Fruit fly (Drosophila melanogaster): ENCODE measurements around the gene Tob.

DNA sequence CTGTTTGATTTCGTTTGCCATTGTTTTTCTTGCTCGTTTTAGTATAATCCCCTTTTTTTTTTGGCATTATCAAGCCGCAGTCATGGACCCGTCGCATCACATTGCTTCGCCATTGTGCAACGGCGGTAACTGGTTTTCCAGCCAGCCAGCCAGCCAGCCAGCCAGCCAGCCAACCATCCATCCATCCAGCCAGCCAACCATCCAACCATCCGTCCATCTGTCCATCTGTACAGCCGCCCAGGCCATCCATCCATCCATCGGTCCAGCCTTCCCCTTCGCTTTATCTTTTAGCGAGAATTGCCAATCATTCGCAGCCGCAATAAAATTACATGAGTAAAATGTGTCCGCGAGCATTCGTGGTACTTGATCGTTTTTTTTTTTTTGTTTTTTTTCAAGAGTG, 44.6 kb upstream of the Tob start:
- TF ChIP-seq Lpt (GFP tag; optimal IDR thresholded peaks at IDR 0.05) (no peak), CG11902 (GFP tag; optimal IDR thresholded peaks at IDR 0.05) (no peak), esn (GFP tag; optimal IDR thresholded peaks at IDR 0.05) (no peak), lz (GFP tag; optimal IDR thresholded peaks at IDR 0.05) (no peak), CG6276 (GFP tag; optimal IDR thresholded peaks at IDR 0.05) (no peak), Met (GFP tag; optimal IDR thresholded peaks at IDR 0.05) (no peak), Eip93F (GFP tag; optimal IDR thresholded peaks at IDR 0.05) (no peak), net (GFP tag; optimal IDR thresholded peaks at IDR 0.05) (no peak), Hr4 (GFP tag; optimal IDR thresholded peaks at IDR 0.05) (no peak), salr (GFP tag; optimal IDR thresholded peaks at IDR 0.05) (no peak)

All from whole organism, prepupa.